Fruit fly (Drosophila melanogaster): ENCODE data around the gene mRpL50.

Gene mRpL50

dm6 chr3L:7241217-7241859 is 2.4 kb downstream of the mRpL50 start, which contains the start of the genes RpL18 and Neos:
RpL18 (minus strand) TSS chr3L:7241351.
Neos (plus strand) TSS chr3L:7241628.
- TF ChIP-seq CG8632 (GFP tag; optimal IDR thresholded peaks at IDR 0.05) (peak; percentile 57), ss (GFP tag; optimal IDR thresholded peaks at IDR 0.05) (peak in 1 of 2 experiments; percentile 72), CG8119 (GFP tag; IDR thresholded peaks at IDR 0.05) (peak; percentile 16; the same call in 1 of the 3 replicates), CG6854 (GFP tag; optimal IDR thresholded peaks at IDR 0.05) (peak; percentile 88), lz (GFP tag; optimal IDR thresholded peaks at IDR 0.05) (peak; percentile 68), acj6 (GFP tag; optimal IDR thresholded peaks at IDR 0.05) (peak; percentile 65), OdsH (GFP tag; optimal IDR thresholded peaks at IDR 0.05) (peak; percentile 56), CG8319 (GFP tag; optimal IDR thresholded peaks at IDR 0.05) (no peak), fd85E (GFP tag; optimal IDR thresholded peaks at IDR 0.05) (peak; percentile 82), cyc (GFP tag; optimal IDR thresholded peaks at IDR 0.05) (peak; percentile 56), vri (GFP tag; optimal IDR thresholded peaks at IDR 0.05) (no peak), Eip93F (GFP tag; optimal IDR thresholded peaks at IDR 0.05) (no peak), CG9139 (GFP tag; optimal IDR thresholded peaks at IDR 0.05) (no peak), CG3032 (tag; optimal IDR thresholded peaks at IDR 0.05) (peak; percentile 34), eg (GFP tag; IDR thresholded peaks at IDR 0.05) (peak; percentile 77), Eip75B (GFP tag; optimal IDR thresholded peaks at IDR 0.05) (peak; percentile 63), CG34406 (GFP tag; optimal IDR thresholded peaks at IDR 0.05) (peak; percentile 60), CG6163 (GFP tag; IDR thresholded peaks at IDR 0.05) (peak; percentile 60; the same call in 2 of the 3 replicates), pdm3 (GFP tag; optimal IDR thresholded peaks at IDR 0.05) (peak; percentile 63), CG11762 (GFP tag; optimal IDR thresholded peaks at IDR 0.05; ENCODE audit: insufficient read depth) (peak; percentile 48), Smox (GFP tag; optimal IDR thresholded peaks at IDR 0.05) (peak; percentile 61), Met (GFP tag; optimal IDR thresholded peaks at IDR 0.05) (peak; percentile 71), CG6792 (GFP tag; optimal IDR thresholded peaks at IDR 0.05) (peak; percentile 67), CG10669 (GFP tag; optimal IDR thresholded peaks at IDR 0.05) (peak; percentile 55), Blimp-1 (GFP tag; optimal IDR thresholded peaks at IDR 0.05) (peak; percentile 57), CG10631 (GFP tag; optimal IDR thresholded peaks at IDR 0.05) (peak; percentile 73), Hr39 (GFP tag; optimal IDR thresholded peaks at IDR 0.05) (peak; percentile 57), CG1621 (tag; optimal IDR thresholded peaks at IDR 0.05) (peak; percentile 49), achi (GFP tag; optimal IDR thresholded peaks at IDR 0.05) (peak; percentile 52), CG6276 (GFP tag; optimal IDR thresholded peaks at IDR 0.05) (no peak), CG3919 (GFP tag; optimal IDR thresholded peaks at IDR 0.05) (peak; percentile 79), CG32006 (GFP tag; optimal IDR thresholded peaks at IDR 0.05) (peak; percentile 33), Sox102F (GFP tag; optimal IDR thresholded peaks at IDR 0.05) (peak; percentile 81), Hr4 (GFP tag; optimal IDR thresholded peaks at IDR 0.05) (peak; percentile 68), Lpt (GFP tag; optimal IDR thresholded peaks at IDR 0.05) (no peak), spab (GFP tag; optimal IDR thresholded peaks at IDR 0.05) (no peak), Ets21C (GFP tag; optimal IDR thresholded peaks at IDR 0.05) (peak; percentile 29), Sox15 (GFP tag; optimal IDR thresholded peaks at IDR 0.05) (peak; percentile 18), fd59A (GFP tag; optimal IDR thresholded peaks at IDR 0.05) (peak; percentile 27), CG31627 (GFP tag; optimal IDR thresholded peaks at IDR 0.05) (peak; percentile 64), Gug (GFP tag; IDR thresholded peaks at IDR 0.05) (no peak), CG4318 (GFP tag; optimal IDR thresholded peaks at IDR 0.05) (no peak), CG11902 (GFP tag; optimal IDR thresholded peaks at IDR 0.05) (peak; percentile 20), dac (GFP tag; optimal IDR thresholded peaks at IDR 0.05) (peak; percentile 27), fkh (GFP tag; optimal IDR thresholded peaks at IDR 0.05) (peak; percentile 67), topi (GFP tag; optimal IDR thresholded peaks at IDR 0.05) (peak; percentile 70), esn (GFP tag; optimal IDR thresholded peaks at IDR 0.05) (peak; percentile 85), CG16779 (tag; optimal IDR thresholded peaks at IDR 0.05) (no peak), svp (GFP tag) (no peak), CG11294 (GFP tag; IDR thresholded peaks at IDR 0.05) (0 out of 2 replicates have a peak, but pooled peaks have one; percentile 5), CG6808 (GFP tag; optimal IDR thresholded peaks at IDR 0.05) (no peak)

Measured in whole organism, prepupa.